Worm (Caenorhabditis elegans) whole organism, late embryonic: ENCODE results near the gene sdz-36.
A peak's percentile ranks its signal among the peaks of the same experiment; 100 is the strongest.

Source experiments
- C08G9.2 ChIP-seq: sonication (generic microtip); optimal IDR thresholded peaks from 2 replicates; lab custom pipeline; 2016; ENCODE audit warnings: mild to moderate bottlenecking, missing genetic modification characterization, moderate library complexity, missing compliant biosample characterization
- K02D7.2 ChIP-seq: sonication (generic microtip); optimal IDR thresholded peaks from 2 replicates; lab custom pipeline; 2017; ENCODE audit warnings: mild to moderate bottlenecking, missing genetic modification characterization, missing compliant biosample characterization
- K09A11.1 ChIP-seq: sonication (generic microtip); optimal IDR thresholded peaks from 2 replicates; lab custom pipeline; 2017; ENCODE audit warnings: antibody characterized with exemption, mild to moderate bottlenecking, missing genetic modification characterization, missing compliant biosample characterization; ENCODE audit not compliant: insufficient read depth
- T23F11.4 ChIP-seq: fragments of 200-800 bp; sonication (Bioruptor generic); optimal IDR thresholded peaks from 2 replicates; lab custom pipeline; 2018; ENCODE audit warnings: mild to moderate bottlenecking, missing genetic modification characterization, missing compliant biosample characterization
- ceh-19 ChIP-seq: fragments of 200-800 bp; sonication (Bioruptor generic); optimal IDR thresholded peaks from 2 replicates; lab custom pipeline; 2018; ENCODE audit warnings: mild to moderate bottlenecking, missing genetic modification characterization, missing compliant biosample characterization
- ceh-2 ChIP-seq: sonication (generic microtip); optimal IDR thresholded peaks from 2 replicates; lab custom pipeline; 2016; ENCODE audit warnings: missing genotype, missing genetic modification characterization, missing compliant biosample characterization
- ceh-30 ChIP-seq: fragments of 150-350 bp; optimal IDR thresholded peaks from 2 replicates; lab custom pipeline; 2014; ENCODE audit warnings: missing biosample characterization, missing genetic modification characterization
- ceh-31 ChIP-seq: sonication (generic microtip); optimal IDR thresholded peaks from 2 replicates; lab custom pipeline; 2016; ENCODE audit warnings: missing genetic modification characterization, missing compliant biosample characterization
- ceh-45 ChIP-seq: fragments of 200-800 bp; sonication (Bioruptor generic); IDR thresholded peaks from 2 replicates; pipeline ENCODE4 v1.3.6; 2022; ENCODE audit warnings: missing genetic modification reagents, missing genetic modification characterization, missing compliant biosample characterization
- ceh-6 ChIP-seq: fragments of 200-800 bp; sonication (Bioruptor generic); optimal IDR thresholded peaks from 2 replicates; lab custom pipeline; 2018; ENCODE audit warnings: mild to moderate bottlenecking, missing genetic modification characterization, missing compliant biosample characterization
- che-1 ChIP-seq: sonication (generic microtip); optimal IDR thresholded peaks from 2 replicates; lab custom pipeline; 2016; ENCODE audit warnings: mild to moderate bottlenecking, missing genetic modification characterization, missing compliant biosample characterization
- dve-1 ChIP-seq: sonication (generic microtip); optimal IDR thresholded peaks from 2 replicates; lab custom pipeline; 2017; ENCODE audit warnings: antibody characterized with exemption, mild to moderate bottlenecking, missing genetic modification characterization, missing compliant biosample characterization
- ets-4 ChIP-seq: sonication (generic microtip); optimal IDR thresholded peaks from 2 replicates; lab custom pipeline; 2016; ENCODE audit warnings: missing genetic modification characterization, missing compliant biosample characterization
- eyg-1 ChIP-seq: sonication (generic microtip); optimal IDR thresholded peaks from 2 replicates; lab custom pipeline; 2016; ENCODE audit warnings: missing genotype, missing genetic modification characterization, missing compliant biosample characterization
- fkh-10 ChIP-seq: fragments of 150-350 bp; optimal IDR thresholded peaks from 2 replicates; lab custom pipeline; 2014; ENCODE audit warnings: missing biosample characterization, missing genetic modification reagents, missing genetic modification characterization
- hlh-13 ChIP-seq: fragments of 200-800 bp; sonication (Bioruptor generic); optimal IDR thresholded peaks from 2 replicates; lab custom pipeline; 2018; ENCODE audit warnings: mild to moderate bottlenecking, missing genetic modification characterization, missing compliant biosample characterization
- hlh-15 ChIP-seq: sonication (generic microtip); optimal IDR thresholded peaks from 2 replicates; lab custom pipeline; 2016; ENCODE audit warnings: missing genetic modification characterization, missing compliant biosample characterization
- hlh-6 ChIP-seq: sonication (generic microtip); optimal IDR thresholded peaks from 2 replicates; lab custom pipeline; 2016; ENCODE audit warnings: missing genotype, missing genetic modification characterization, missing compliant biosample characterization
- lin-11 ChIP-seq: fragments of 200-800 bp; sonication (Bioruptor generic); optimal IDR thresholded peaks from 2 replicates; lab custom pipeline; 2018; ENCODE audit warnings: mild to moderate bottlenecking, missing genetic modification characterization, missing compliant biosample characterization
- madf-2 ChIP-seq: sonication (generic microtip); optimal IDR thresholded peaks from 2 replicates; lab custom pipeline; 2017; ENCODE audit warnings: missing genetic modification characterization, missing compliant biosample characterization
- mec-3 ChIP-seq: sonication (generic microtip); optimal IDR thresholded peaks from 2 replicates; lab custom pipeline; 2016; ENCODE audit warnings: borderline replicate concordance, missing genetic modification characterization, missing compliant biosample characterization
- nfya-1 ChIP-seq: sonication (generic microtip); optimal IDR thresholded peaks from 2 replicates; lab custom pipeline; 2017; ENCODE audit warnings: missing genetic modification characterization, mild to moderate bottlenecking, missing compliant biosample characterization, antibody characterized with exemption, moderate library complexity
- nhr-232 ChIP-seq: sonication (generic microtip); optimal IDR thresholded peaks from 2 replicates; lab custom pipeline; 2016; ENCODE audit warnings: missing genetic modification characterization, missing compliant biosample characterization
- odd-2 ChIP-seq: sonication (generic microtip); optimal IDR thresholded peaks from 2 replicates; lab custom pipeline; 2017; ENCODE audit warnings: antibody characterized with exemption, mild to moderate bottlenecking, missing genetic modification characterization, missing compliant biosample characterization
- pag-3 ChIP-seq: sonication (generic microtip); optimal IDR thresholded peaks from 2 replicates; lab custom pipeline; 2016; ENCODE audit warnings: missing compliant biosample characterization, missing genetic modification characterization, borderline replicate concordance
- pax-1 ChIP-seq: fragments of 150-350 bp; optimal IDR thresholded peaks from 2 replicates; lab custom pipeline; 2014; ENCODE audit warnings: missing biosample characterization, missing genetic modification characterization
- pha-4 ChIP-seq: fragments of 150-350 bp; optimal IDR thresholded peaks from 2 replicates; lab custom pipeline; 2018; ENCODE audit warnings: missing biosample characterization, missing genetic modification reagents, missing genetic modification characterization
- pros-1 ChIP-seq: fragments of 150-350 bp; optimal IDR thresholded peaks from 2 replicates; lab custom pipeline; 2014; ENCODE audit warnings: missing biosample characterization, missing genetic modification reagents, missing genetic modification characterization
- rnt-1 ChIP-seq: sonication (generic microtip); optimal IDR thresholded peaks from 2 replicates; lab custom pipeline; 2016; ENCODE audit warnings: missing genetic modification characterization, missing compliant biosample characterization
- syd-9 ChIP-seq: sonication (generic microtip); optimal IDR thresholded peaks from 2 replicates; lab custom pipeline; 2016; ENCODE audit warnings: mild to moderate bottlenecking, missing genetic modification characterization, moderate library complexity, missing compliant biosample characterization
- unc-42 ChIP-seq: sonication (generic microtip); optimal IDR thresholded peaks from 2 replicates; lab custom pipeline; 2016; ENCODE audit warnings: missing genotype, missing genetic modification characterization, missing compliant biosample characterization
- unc-86 ChIP-seq: sonication (generic microtip); optimal IDR thresholded peaks from 2 replicates; lab custom pipeline; 2016; ENCODE audit warnings: missing genetic modification characterization, missing compliant biosample characterization

Gene sdz-36

ce11 chrIV:9706704-9707197 is 16.0 kb downstream of the sdz-36 start, which contains the start of the genes dcaf-1 and dph-3:
dcaf-1 (minus strand) TSS chrIV:9706723.
dph-3 (plus strand) TSS chrIV:9707147.
- TF ChIP-seq pax-1 (tag; lab: Kevin White, UChicago) (no peak), unc-42 (peak; percentile 11), nfya-1 (tag; lab: Kevin White, UChicago) (peak; percentile 10)

- TF ChIP-seq ets-4 (tag; lab: Kevin White, UChicago): no peak
- no peak for TF ChIP-seq lin-11 (tag; lab: Kevin White, UChicago)
- TF ChIP-seq ceh-6 (GFP tag; lab: Kevin White, UChicago): no peak
- TF ChIP-seq ceh-30: no peak
- TF ChIP-seq T23F11.4 (GFP tag; lab: Kevin White, UChicago): no peak
- TF ChIP-seq ceh-19: no peak
- TF ChIP-seq hlh-15 (tag; lab: Kevin White, UChicago): no peak
- TF ChIP-seq ceh-31: no peak
- TF ChIP-seq madf-2: no peak
- no peak for TF ChIP-seq hlh-6
- TF ChIP-seq rnt-1 (tag; lab: Kevin White, UChicago): no peak
- no peak for TF ChIP-seq pros-1 (tag; lab: Kevin White, UChicago)
- TF ChIP-seq nhr-232 (tag; lab: Kevin White, UChicago): no peak
- no peak for TF ChIP-seq unc-86
- no peak for TF ChIP-seq hlh-13 (GFP tag; lab: Kevin White, UChicago)
- no peak for TF ChIP-seq unc-42
Observed at ce11 chrIV:9709205-9709604, 18.5 kb downstream of the sdz-36 start, which contains the start of gene ant-1.3. ant-1.3 (minus strand) TSS chrIV:9709305.

ce11 chrIV:9709887-9710286 is 19.1 kb downstream of the sdz-36 start, which contains the start of gene nhr-38:
nhr-38 (plus strand) TSS chrIV:9710187.
- TF ChIP-seq K09A11.1 (tag; lab: Kevin White, UChicago) (no peak), fkh-10 (GFP tag; lab: Kevin White, UChicago) (no peak), odd-2 (tag; lab: Kevin White, UChicago) (no peak), C08G9.2 (tag; lab: Kevin White, UChicago) (no peak), eyg-1 (tag; lab: Kevin White, UChicago) (no peak), syd-9 (tag; lab: Kevin White, UChicago) (no peak), unc-86 (no peak), lin-11 (tag; lab: Kevin White, UChicago) (no peak), pha-4 (no peak)

- no peak for TF ChIP-seq ceh-6 (GFP tag; lab: Kevin White, UChicago)
- no peak for TF ChIP-seq dve-1 (tag; lab: Kevin White, UChicago)
- TF ChIP-seq hlh-13 (GFP tag; lab: Kevin White, UChicago): no peak
- no peak for TF ChIP-seq lin-11 (tag; lab: Kevin White, UChicago)
- TF ChIP-seq K02D7.2 (tag; lab: Kevin White, UChicago): no peak
- TF ChIP-seq nfya-1 (tag; lab: Kevin White, UChicago): no peak
Observed at ce11 chrIV:9712782-9713181, 22.0 kb downstream of the sdz-36 start, which contains the start of gene K01H12.4. K01H12.4 (plus strand) TSS chrIV:9713082.

ce11 chrIV:9714264-9714663 is 23.5 kb downstream of the sdz-36 start:
- no peak for TF ChIP-seq che-1
- TF ChIP-seq madf-2: no peak
- no peak for TF ChIP-seq ceh-2 (tag; lab: Kevin White, UChicago)
- TF ChIP-seq ceh-45 (GFP tag; lab: Robert Waterston, UW): no peak
- TF ChIP-seq hlh-6: no peak
- no peak for TF ChIP-seq pag-3 (tag; lab: Kevin White, UChicago)
- TF ChIP-seq mec-3 (tag; lab: Kevin White, UChicago): no peak
- TF ChIP-seq, all 69 proteins: peak for 0
